Worm (Caenorhabditis elegans): Measurements from ENCODE around the gene tpra-1.
A peak's percentile ranks its signal among the peaks of the same experiment; 100 is the strongest.

DNA sequence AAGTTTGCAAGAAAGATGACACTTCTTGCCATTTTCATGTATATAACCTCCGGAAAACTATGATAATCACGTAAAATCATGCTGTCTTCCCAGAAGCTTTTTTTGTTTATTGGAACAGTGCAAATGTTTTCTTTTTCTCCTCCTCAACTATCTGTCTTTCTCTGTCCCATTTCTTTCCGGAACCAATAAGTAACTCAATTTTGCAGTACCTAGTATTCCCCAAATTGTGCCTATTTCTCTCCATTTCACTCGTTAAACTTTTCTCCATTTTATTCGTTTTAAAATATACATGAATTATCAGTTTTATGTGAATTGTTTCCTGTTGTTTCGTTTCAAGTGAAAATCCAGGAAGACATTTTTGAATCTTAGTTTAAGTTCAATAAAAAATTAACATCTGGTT lies 12.9 kb upstream of the tpra-1 start:
- no peak for TF ChIP-seq ceh-28 (tag; optimal IDR thresholded peaks at IDR 0.05)
- TF ChIP-seq fkh-10 (GFP tag; optimal IDR thresholded peaks at IDR 0.05): peak; percentile 43
- no peak for TF ChIP-seq unc-62 (GFP tag; optimal IDR thresholded peaks at IDR 0.05)
- no peak for TF ChIP-seq ceh-16 (tag; optimal IDR thresholded peaks at IDR 0.05)
- TF ChIP-seq nhr-237 (tag; optimal IDR thresholded peaks at IDR 0.05): no peak
- TF ChIP-seq nhr-76 (tag; optimal IDR thresholded peaks at IDR 0.05): no peak
- no peak for TF ChIP-seq zag-1 (tag; optimal IDR thresholded peaks at IDR 0.05)
- TF ChIP-seq lin-39 (tag; optimal IDR thresholded peaks at IDR 0.05): no peak
- no peak for TF ChIP-seq eor-1 (tag; optimal IDR thresholded peaks at IDR 0.05)

All from whole organism, L3 larva.